Fruit fly (Drosophila melanogaster): ENCODE measurements around the gene CG3437.

Gene CG3437

DNA sequence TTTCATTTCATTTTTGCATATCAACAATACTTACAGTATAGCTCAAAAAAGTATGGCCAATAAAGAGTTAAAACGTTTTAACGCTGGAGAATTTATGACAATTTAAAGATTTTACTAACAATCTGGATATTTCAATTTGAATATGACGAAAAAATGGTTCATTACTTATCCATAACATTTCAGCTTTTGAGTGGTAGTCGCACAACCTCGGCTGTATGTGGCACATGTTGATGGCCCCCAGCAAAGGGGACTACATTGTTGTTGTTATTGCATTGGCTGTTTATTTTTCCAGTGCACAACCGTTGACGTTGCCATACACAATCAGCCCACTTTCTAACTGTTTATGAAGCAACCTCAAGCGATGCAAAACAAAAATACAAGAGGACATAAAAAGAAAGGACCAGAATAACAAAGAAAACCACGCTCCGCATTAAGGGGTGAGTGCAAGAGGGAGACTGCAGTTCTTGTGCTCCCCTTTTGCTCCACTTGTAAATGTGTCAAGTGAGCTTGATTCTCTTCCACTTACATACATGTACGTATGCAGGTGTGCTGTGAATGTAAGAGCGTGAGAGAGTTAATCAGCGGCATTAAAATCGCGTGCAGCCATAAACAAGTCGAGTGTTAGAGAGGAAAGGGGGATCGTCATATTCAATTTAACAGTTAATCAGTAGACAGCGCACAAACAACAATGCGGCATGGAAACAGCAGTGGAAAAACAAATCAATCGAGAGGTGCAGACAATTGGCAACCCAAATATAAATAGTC, 37.2 kb downstream of the CG3437 start (continued):
- TF ChIP-seq cwo (GFP tag; optimal IDR thresholded peaks at IDR 0.05) (no peak), GATAe (GFP tag; conservative IDR thresholded peaks at IDR 0.05) (no peak), CG6683 (GFP tag; optimal IDR thresholded peaks at IDR 0.05) (no peak), ind (GFP tag; optimal IDR thresholded peaks at IDR 0.05) (peak; percentile 31), CG3847 (GFP tag; IDR thresholded peaks at IDR 0.05) (peak; percentile 12; the same call in 1 of the 2 replicates), CG30431 (GFP tag; optimal IDR thresholded peaks at IDR 0.05) (no peak), bab2 (GFP tag; optimal IDR thresholded peaks at IDR 0.05) (peak; percentile 18), CG11723 (GFP tag; optimal IDR thresholded peaks at IDR 0.05) (no peak), oc (tag; optimal IDR thresholded peaks at IDR 0.05) (peak; percentile 8), Sin3A (optimal IDR thresholded peaks at IDR 0.05) (no peak), CG12391 (tag; optimal IDR thresholded peaks at IDR 0.05) (peak; percentile 52), tgo (GFP tag; IDR thresholded peaks at IDR 0.05) (peak; percentile 40; the same call in 2 of the 3 replicates), vfl (GFP tag; optimal IDR thresholded peaks at IDR 0.05) (no peak), kah (GFP tag; optimal IDR thresholded peaks at IDR 0.05) (no peak), CTCF (GFP tag; optimal IDR thresholded peaks at IDR 0.05) (peak; percentile 9), Drgx (GFP tag; IDR thresholded peaks at IDR 0.05) (peak; percentile 95), CG14667 (GFP tag; IDR thresholded peaks at IDR 0.05) (peak; percentile 18; the same call in 1 of the 2 replicates), gsb (GFP tag; IDR thresholded peaks at IDR 0.05) (no peak), CG10274 (GFP tag; optimal IDR thresholded peaks at IDR 0.05) (no peak), CG4820 (GFP tag; optimal IDR thresholded peaks at IDR 0.05) (no peak), NFAT (GFP tag; IDR thresholded peaks at IDR 0.05) (no peak), CG11398 (GFP tag; optimal IDR thresholded peaks at IDR 0.05) (peak; percentile 2), Abd-B (GFP tag; optimal IDR thresholded peaks at IDR 0.05) (peak; percentile 4), CG12155 (GFP tag; optimal IDR thresholded peaks at IDR 0.05) (no peak), jing (GFP tag; optimal IDR thresholded peaks at IDR 0.05) (peak; percentile 18), exex (tag; optimal IDR thresholded peaks at IDR 0.05) (no peak), fd96Cb (tag; optimal IDR thresholded peaks at IDR 0.05) (peak; percentile 39), CG7271 (tag; optimal IDR thresholded peaks at IDR 0.05) (no peak), Xrp1 (GFP tag; IDR thresholded peaks at IDR 0.05) (peak; percentile 63; the same call in 1 of the 2 replicates), emc (GFP tag; optimal IDR thresholded peaks at IDR 0.05) (no peak), al (GFP tag; IDR thresholded peaks at IDR 0.05) (no peak), pros (GFP tag; optimal IDR thresholded peaks at IDR 0.05) (no peak), pho (GFP tag; optimal IDR thresholded peaks at IDR 0.05) (no peak), CG1233 (GFP tag; optimal IDR thresholded peaks at IDR 0.05) (peak; percentile 12), B-H2 (GFP tag; optimal IDR thresholded peaks at IDR 0.05) (no peak), crp (GFP tag; optimal IDR thresholded peaks at IDR 0.05) (no peak), bsh (GFP tag; optimal IDR thresholded peaks at IDR 0.05) (peak; percentile 50 to 86), bcd (GFP tag; optimal IDR thresholded peaks at IDR 0.05) (peak; percentile 35), CG15073 (GFP tag; optimal IDR thresholded peaks at IDR 0.05) (no peak), Meics (GFP tag; optimal IDR thresholded peaks at IDR 0.05) (peak; percentile 30), Camta (GFP tag; optimal IDR thresholded peaks at IDR 0.05) (peak; percentile 20), sisA (GFP tag; IDR thresholded peaks at IDR 0.05) (peak; percentile 53; the same call in 1 of the 2 replicates), dmrt11E (tag; optimal IDR thresholded peaks at IDR 0.05) (no peak), CG34224 (GFP tag; IDR thresholded peaks at IDR 0.05; ENCODE audit: partially characterized antibody) (no peak), pzg (GFP tag; optimal IDR thresholded peaks at IDR 0.05) (no peak), Xbp1 (GFP tag; optimal IDR thresholded peaks at IDR 0.05) (peak; percentile 54), Asciz (GFP tag; optimal IDR thresholded peaks at IDR 0.05) (peak; percentile 52), sima (GFP tag; optimal IDR thresholded peaks at IDR 0.05) (no peak), unpg (GFP tag; optimal IDR thresholded peaks at IDR 0.05) (peak; percentile 62), CG32767 (GFP tag; IDR thresholded peaks at IDR 0.05) (no peak)
